Worm (Caenorhabditis elegans): ENCODE results near the gene C25D7.10.
"Not testable (repeated sequence)": the region's sequence is repeated elsewhere in the genome, so short reads cannot be mapped to it uniquely, and the experiment has no call there.

The C25D7.10 gene

ce11 chrV:15111660-15112059 is 44.4 kb downstream of the C25D7.10 start, which contains the start of gene T01G5.7:
Gene T01G5.7 (plus strand): TSS chrV:15111960.
- TF ChIP-seq F57C9.4 (tag; optimal IDR thresholded peaks at IDR 0.05) (no peak), attf-6 (GFP tag; IDR thresholded peaks at IDR 0.05) (no peak), nfya-1 (tag; optimal IDR thresholded peaks at IDR 0.05; ENCODE audit: borderline replicate concordance, insufficient read depth) (no peak), bed-2 (GFP tag; IDR thresholded peaks at IDR 0.05) (no peak), lin-54 (GFP tag; optimal IDR thresholded peaks at IDR 0.05) (no peak), madf-10 (tag; optimal IDR thresholded peaks at IDR 0.05) (no peak), unc-130 (GFP tag; optimal IDR thresholded peaks at IDR 0.05) (no peak), B0336.3 (GFP tag; IDR thresholded peaks at IDR 0.05) (no peak), ceh-58 (GFP tag; IDR thresholded peaks at IDR 0.05) (no peak), ztf-18 (tag; optimal IDR thresholded peaks at IDR 0.05) (no peak), let-607 (tag; optimal IDR thresholded peaks at IDR 0.05) (no peak), hlh-12 (tag; optimal IDR thresholded peaks at IDR 0.05) (no peak), gei-17 (GFP tag; optimal IDR thresholded peaks at IDR 0.05) (no peak), snpc-3.4 (tag; optimal IDR thresholded peaks at IDR 0.05) (no peak), athp-1 (tag; optimal IDR thresholded peaks at IDR 0.05) (no peak), pha-4 (tag; optimal IDR thresholded peaks at IDR 0.05) (no peak), akir-1 (GFP tag; optimal IDR thresholded peaks at IDR 0.05) (no peak), ztf-22 (GFP tag; optimal IDR thresholded peaks at IDR 0.05) (no peak)

ce11 chrV:15113992-15114391 is 46.7 kb downstream of the C25D7.10 start, which contains the start of gene T01G5.6:
Gene T01G5.6 (minus strand): TSS chrV:15114092.
- TF ChIP-seq bed-2 (GFP tag; IDR thresholded peaks at IDR 0.05) = no peak
- no peak for TF ChIP-seq B0261.1 (tag; optimal IDR thresholded peaks at IDR 0.05)
- no peak for TF ChIP-seq Y67H2A.10 (GFP tag; conservative IDR thresholded peaks at IDR 0.05)
- no peak for TF ChIP-seq C17E4.6 (GFP tag; IDR thresholded peaks at IDR 0.05)
- no peak for TF ChIP-seq ZK185.1 (tag; optimal IDR thresholded peaks at IDR 0.05; ENCODE audit: poor library complexity, severe bottlenecking)
- TF ChIP-seq nhr-120 (GFP tag; IDR thresholded peaks at IDR 0.05) = no peak
- no peak for TF ChIP-seq ztf-3 (GFP tag; optimal IDR thresholded peaks at IDR 0.05)
- TF ChIP-seq madf-6 (GFP tag; IDR thresholded peaks at IDR 0.05) = no peak
- TF ChIP-seq rpc-1 (optimal IDR thresholded peaks at IDR 0.05) = no peak
- no peak for TF ChIP-seq rpc-1 (tag; optimal IDR thresholded peaks at IDR 0.05)
- TF ChIP-seq K12H6.12 (tag; optimal IDR thresholded peaks at IDR 0.05) = no peak
- no peak for TF ChIP-seq F37B4.10 (GFP tag; IDR thresholded peaks at IDR 0.05)
- TF ChIP-seq mel-28 (tag; optimal IDR thresholded peaks at IDR 0.05; ENCODE audit: borderline replicate concordance) = no peak
- TF ChIP-seq lsl-1 (GFP tag; optimal IDR thresholded peaks at IDR 0.05) = no peak
- TF ChIP-seq F33H1.4 (GFP tag; IDR thresholded peaks at IDR 0.05) = no peak
- no peak for TF ChIP-seq let-607 (tag; optimal IDR thresholded peaks at IDR 0.05)
- no peak for TF ChIP-seq let-526 (GFP tag; IDR thresholded peaks at IDR 0.05)
- TF ChIP-seq Y79H2A.3 (GFP tag; conservative IDR thresholded peaks at IDR 0.05) = no peak
- TF ChIP-seq sea-2 (GFP tag; IDR thresholded peaks at IDR 0.05) = no peak
- no peak for TF ChIP-seq tlf-1 (GFP tag; optimal IDR thresholded peaks at IDR 0.05)
- no peak for TF ChIP-seq F39B2.1 (GFP tag; IDR thresholded peaks at IDR 0.05)

DNA sequence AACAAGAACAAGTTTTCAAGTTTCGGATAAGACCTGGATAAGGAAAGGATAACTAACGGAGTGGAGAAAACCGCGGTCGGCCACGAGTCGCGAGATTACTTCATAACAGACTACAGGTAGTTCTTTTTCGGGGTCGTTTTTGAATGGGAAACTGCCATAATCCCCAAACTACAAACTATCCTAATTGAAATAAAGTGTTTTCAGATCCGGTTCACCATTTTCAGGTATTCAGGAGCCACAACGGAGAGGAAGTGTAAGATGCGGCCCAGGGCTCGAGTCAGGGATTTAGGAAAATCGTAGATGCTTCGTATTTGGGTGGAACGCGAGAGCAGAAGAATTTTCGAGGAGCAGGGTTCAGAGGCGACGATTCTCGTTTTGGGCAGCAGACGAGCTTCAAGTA is 48.7 kb downstream of the C25D7.10 start, which contains the start of gene T01G5.8:
Gene T01G5.8, plus strand, starts transcription at position 301 of the 400 bp plus-strand sequence.
- not testable (repeated sequence) for TF ChIP-seq F57A8.1 (GFP tag; optimal IDR thresholded peaks at IDR 0.05); dox-1 (GFP tag; IDR thresholded peaks at IDR 0.05); rpc-1 (optimal IDR thresholded peaks at IDR 0.05); rpc-1 (tag; optimal IDR thresholded peaks at IDR 0.05)

Measured in whole organism, young adult.